Worm (Caenorhabditis elegans) whole organism, mixed stage, embryonic: ENCODE data around the gene Y110A2AR.1.

Source experiments
- M03D4.4 ChIP-seq: sonication (generic microtip); optimal IDR thresholded peaks from 2 replicates; lab custom pipeline; 2017; ENCODE audit warnings: mild to moderate bottlenecking, missing genetic modification characterization, missing compliant biosample characterization
- bed-3 ChIP-seq: fragments of 200-800 bp; sonication (Bioruptor generic); optimal IDR thresholded peaks from 3 replicates; lab custom pipeline; 2018; ENCODE audit warnings: mild to moderate bottlenecking, missing genetic modification characterization, moderate library complexity, missing compliant biosample characterization
- blmp-1 ChIP-seq: fragments of 150-350 bp; optimal IDR thresholded peaks from 2 replicates; lab custom pipeline; 2014; ENCODE audit warnings: missing biosample characterization, missing genetic modification characterization
- ceh-39 ChIP-seq: fragments of 150-350 bp; optimal IDR thresholded peaks from 2 replicates; lab custom pipeline; 2014; ENCODE audit warnings: missing biosample characterization, missing genetic modification characterization
- ceh-43 ChIP-seq: fragments of 200-800 bp; sonication (Bioruptor generic); optimal IDR thresholded peaks from 2 replicates; lab custom pipeline; 2018; ENCODE audit warnings: mild to moderate bottlenecking, missing genetic modification characterization, moderate library complexity, missing compliant biosample characterization
- ces-1 ChIP-seq: fragments of 150-350 bp; optimal IDR thresholded peaks from 2 replicates; lab custom pipeline; 2014; ENCODE audit warnings: missing biosample characterization, missing genetic modification reagents, missing genetic modification characterization
- cnd-1 ChIP-seq: fragments of 200-800 bp; sonication (Bioruptor generic); optimal IDR thresholded peaks from 2 replicates; lab custom pipeline; 2018; ENCODE audit warnings: mild to moderate bottlenecking, missing genetic modification characterization, missing compliant biosample characterization
- drap-1 ChIP-seq: fragments of 200-800 bp; sonication (Bioruptor generic); optimal IDR thresholded peaks from 3 replicates; lab custom pipeline; 2018; ENCODE audit warnings: mild to moderate bottlenecking, missing genetic modification characterization, missing compliant biosample characterization
- elt-1 ChIP-seq: sonication (generic microtip); optimal IDR thresholded peaks from 2 replicates; lab custom pipeline; 2017; ENCODE audit warnings: missing genetic modification characterization, mild to moderate bottlenecking, missing compliant biosample characterization, antibody characterized with exemption, moderate library complexity, borderline replicate concordance; ENCODE audit not compliant: insufficient read depth
- elt-3 ChIP-seq: fragments of 150-350 bp; optimal IDR thresholded peaks from 2 replicates; lab custom pipeline; 2014; ENCODE audit warnings: missing biosample characterization, missing genetic modification characterization
- flh-1 ChIP-seq: fragments of 200-800 bp; sonication (Bioruptor generic); optimal IDR thresholded peaks from 2 replicates; lab custom pipeline; 2018; ENCODE audit warnings: mild to moderate bottlenecking, missing genetic modification characterization, moderate library complexity, missing compliant biosample characterization
- ham-2 ChIP-seq: fragments of 200-800 bp; sonication (Bioruptor generic); optimal IDR thresholded peaks from 2 replicates; lab custom pipeline; 2018; ENCODE audit warnings: mild to moderate bottlenecking, missing genetic modification characterization, missing compliant biosample characterization
- hlh-1 ChIP-seq: fragments of 150-350 bp; optimal IDR thresholded peaks from 2 replicates; lab custom pipeline; 2014; ENCODE audit warnings: missing biosample characterization, missing genetic modification reagents, missing genetic modification characterization
- lin-13 ChIP-seq: fragments of 150-350 bp; optimal IDR thresholded peaks from 2 replicates; lab custom pipeline; 2014; ENCODE audit warnings: missing biosample characterization, missing genetic modification characterization
- lin-32 ChIP-seq: fragments of 200-800 bp; sonication (Bioruptor generic); optimal IDR thresholded peaks from 2 replicates; lab custom pipeline; 2018; ENCODE audit warnings: mild to moderate bottlenecking, missing genetic modification characterization, missing compliant biosample characterization
- lsy-2 ChIP-seq: fragments of 150-350 bp; optimal IDR thresholded peaks from 2 replicates; lab custom pipeline; 2014; ENCODE audit warnings: missing biosample characterization, missing genetic modification characterization
- mab-5 ChIP-seq: fragments of 150-350 bp; optimal IDR thresholded peaks from 2 replicates; lab custom pipeline; 2014; ENCODE audit warnings: missing biosample characterization, missing genetic modification characterization
- mep-1 ChIP-seq: fragments of 150-350 bp; optimal IDR thresholded peaks from 2 replicates; lab custom pipeline; 2017; ENCODE audit warnings: missing biosample characterization, missing genetic modification reagents, missing genetic modification characterization, inconsistent platforms
- mls-2 ChIP-seq: sonication (generic microtip); optimal IDR thresholded peaks from 2 replicates; lab custom pipeline; 2016; ENCODE audit warnings: mild to moderate bottlenecking, missing genetic modification characterization, moderate library complexity, missing compliant biosample characterization
- nhr-12 ChIP-seq: fragments of 150-350 bp; optimal IDR thresholded peaks from 2 replicates; lab custom pipeline; 2014; ENCODE audit warnings: missing biosample characterization, missing genetic modification characterization
- nhr-237 ChIP-seq: fragments of 150-350 bp; optimal IDR thresholded peaks from 2 replicates; lab custom pipeline; 2014; ENCODE audit warnings: missing biosample characterization, missing genetic modification characterization
- nhr-28 ChIP-seq: fragments of 150-350 bp; optimal IDR thresholded peaks from 2 replicates; lab custom pipeline; 2014; ENCODE audit warnings: missing biosample characterization, missing genetic modification characterization
- nhr-76 ChIP-seq: sonication (generic microtip); optimal IDR thresholded peaks from 2 replicates; lab custom pipeline; 2017; ENCODE audit warnings: missing biosample characterization, missing genetic modification characterization
- pha-4 ChIP-seq: fragments of 150-350 bp; optimal IDR thresholded peaks from 2 replicates; lab custom pipeline; 2018; ENCODE audit warnings: missing biosample characterization, missing genetic modification reagents, missing genetic modification characterization
- sem-2 ChIP-seq: fragments of 200-800 bp; sonication (Bioruptor generic); optimal IDR thresholded peaks from 2 replicates; lab custom pipeline; 2018; ENCODE audit warnings: mild to moderate bottlenecking, missing genetic modification characterization, missing compliant biosample characterization
- snpc-4 ChIP-seq: fragments of 150-350 bp; optimal IDR thresholded peaks from 2 replicates; lab custom pipeline; 2014; ENCODE audit warnings: missing biosample characterization, missing genetic modification characterization
- sptf-1 ChIP-seq: sonication (generic microtip); optimal IDR thresholded peaks from 2 replicates; lab custom pipeline; 2017; ENCODE audit warnings: mild to moderate bottlenecking, missing genetic modification characterization, moderate library complexity, missing compliant biosample characterization
- tbx-8 ChIP-seq: fragments of 200-800 bp; sonication (Bioruptor generic); optimal IDR thresholded peaks from 2 replicates; lab custom pipeline; 2018; ENCODE audit warnings: mild to moderate bottlenecking, missing genetic modification characterization, moderate library complexity, missing compliant biosample characterization
- unc-120 ChIP-seq: sonication (generic microtip); optimal IDR thresholded peaks from 2 replicates; lab custom pipeline; 2017; ENCODE audit warnings: missing genetic modification characterization, missing compliant biosample characterization; ENCODE audit not compliant: poor library complexity, severe bottlenecking
- unc-39 ChIP-seq: fragments of 150-350 bp; optimal IDR thresholded peaks from 2 replicates; lab custom pipeline; 2014; ENCODE audit warnings: missing biosample characterization, missing genetic modification characterization
- unc-62 ChIP-seq: fragments of 150-350 bp; optimal IDR thresholded peaks from 2 replicates; lab custom pipeline; 2014; ENCODE audit warnings: missing biosample characterization, missing genetic modification reagents, missing genetic modification characterization
- zip-8 ChIP-seq: fragments of 150-350 bp; optimal IDR thresholded peaks from 2 replicates; lab custom pipeline; 2014; ENCODE audit warnings: missing biosample characterization, missing genetic modification characterization
- ztf-11 ChIP-seq: fragments of 150-350 bp; optimal IDR thresholded peaks from 2 replicates; lab custom pipeline; 2014; ENCODE audit warnings: missing biosample characterization, missing genetic modification characterization

Y110A2AR.1 gene

DNA sequence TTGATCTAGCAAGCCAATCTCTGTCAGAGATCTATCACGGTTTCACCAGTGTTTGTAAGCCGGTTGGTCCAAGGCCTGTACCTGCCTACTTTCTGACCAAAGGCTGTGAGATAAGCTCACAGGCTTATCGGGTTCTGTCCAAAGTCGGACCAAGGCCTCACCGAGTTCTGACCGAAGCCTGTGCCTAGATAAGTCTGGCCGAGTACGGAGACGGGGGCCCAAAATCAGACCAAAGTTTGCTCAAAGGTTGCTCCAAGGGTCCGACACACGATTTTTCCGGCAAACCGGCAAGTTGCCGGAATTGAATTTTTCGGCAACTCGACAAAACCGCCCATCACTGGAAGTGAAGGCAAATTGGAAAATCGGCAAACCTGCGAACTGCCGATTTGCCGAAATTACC, 12.1 kb downstream of the Y110A2AR.1 start:
- no peak for TF ChIP-seq lin-13 (tag; lab: Kevin White, UChicago)
- TF ChIP-seq unc-62 (GFP tag; lab: Kevin White, UChicago): no peak
- TF ChIP-seq zip-8 (tag; lab: Kevin White, UChicago): no peak
- no peak for TF ChIP-seq ham-2 (GFP tag; lab: Kevin White, UChicago)
- no peak for TF ChIP-seq M03D4.4
- no peak for TF ChIP-seq snpc-4 (tag; lab: Kevin White, UChicago)
- TF ChIP-seq lin-32 (GFP tag; lab: Kevin White, UChicago): no peak
- no peak for TF ChIP-seq mep-1 (tag; lab: Kevin White, UChicago)
- no peak for TF ChIP-seq pha-4 (tag; lab: Kevin White, UChicago)
- TF ChIP-seq elt-3 (tag; lab: Kevin White, UChicago): no peak
- TF ChIP-seq ceh-39 (tag; lab: Kevin White, UChicago): no peak
- no peak for TF ChIP-seq lsy-2 (tag; lab: Kevin White, UChicago)
- no peak for TF ChIP-seq hlh-1 (tag; lab: Kevin White, UChicago)
- no peak for TF ChIP-seq sem-2 (GFP tag; lab: Kevin White, UChicago)
- TF ChIP-seq nhr-12: no peak
- no peak for TF ChIP-seq ceh-43 (GFP tag; lab: Kevin White, UChicago)

DNA sequence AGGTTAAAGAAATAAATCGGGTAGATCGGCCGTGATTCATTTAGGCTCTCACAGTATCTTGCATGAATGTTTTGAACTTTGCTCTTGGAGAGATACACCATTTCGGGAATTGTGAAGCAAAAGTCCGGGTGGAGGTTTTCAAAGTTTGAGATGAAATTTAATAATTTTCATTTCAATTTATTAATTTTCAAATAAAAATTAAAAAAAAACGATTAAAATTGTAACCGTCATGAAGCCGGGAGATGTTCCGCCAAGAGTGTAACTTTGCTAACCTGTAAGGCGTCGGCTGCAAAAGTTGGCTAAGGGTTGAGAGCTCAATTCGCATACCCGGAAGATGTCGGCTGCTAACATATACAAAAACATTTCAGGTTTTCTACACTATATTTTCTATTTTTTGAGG, 14.8 kb downstream of the Y110A2AR.1 start, which contains the start of gene irld-67:
irld-67 (minus strand) TSS at position 101 of the 400 bp plus-strand sequence.
- TF ChIP-seq elt-1: no peak
- no peak for TF ChIP-seq ham-2 (GFP tag; lab: Kevin White, UChicago)
- no peak for TF ChIP-seq unc-120 (tag; lab: Kevin White, UChicago)
- no peak for TF ChIP-seq snpc-4 (tag; lab: Kevin White, UChicago)

ce11 chrII:2937852-2938251, 18.3 kb downstream of the Y110A2AR.1 start, which contains the start of gene irld-65:
Gene irld-65, minus strand, starts transcription at chrII:2937952.
- TF ChIP-seq lsy-2 (tag; lab: Kevin White, UChicago): no peak
- no peak for TF ChIP-seq tbx-8 (GFP tag; lab: Kevin White, UChicago)
- no peak for TF ChIP-seq hlh-1 (tag; lab: Kevin White, UChicago)
- TF ChIP-seq mls-2 (tag; lab: Kevin White, UChicago): no peak
- no peak for TF ChIP-seq nhr-76 (tag; lab: Kevin White, UChicago)
- no peak for TF ChIP-seq lin-32 (GFP tag; lab: Kevin White, UChicago)
- no peak for TF ChIP-seq elt-3 (tag; lab: Kevin White, UChicago)
- no peak for TF ChIP-seq unc-62 (GFP tag; lab: Kevin White, UChicago)
- TF ChIP-seq ztf-11 (tag; lab: Kevin White, UChicago): no peak
- TF ChIP-seq drap-1 (GFP tag; lab: Kevin White, UChicago): no peak
- no peak for TF ChIP-seq sem-2 (GFP tag; lab: Kevin White, UChicago)
- no peak for TF ChIP-seq pha-4 (tag; lab: Kevin White, UChicago)
- TF ChIP-seq nhr-28 (tag; lab: Kevin White, UChicago): no peak
- no peak for TF ChIP-seq cnd-1 (tag; lab: Kevin White, UChicago)
- TF ChIP-seq unc-39 (tag; lab: Kevin White, UChicago): no peak
- TF ChIP-seq nhr-12: no peak

- no peak for TF ChIP-seq M03D4.4
- TF ChIP-seq lin-13 (tag; lab: Kevin White, UChicago): no peak
- no peak for TF ChIP-seq ztf-11 (tag; lab: Kevin White, UChicago)
- TF ChIP-seq blmp-1 (tag; lab: Kevin White, UChicago): no peak
- TF ChIP-seq lsy-2 (tag; lab: Kevin White, UChicago): no peak
- TF ChIP-seq nhr-237 (tag; lab: Kevin White, UChicago): no peak
- no peak for TF ChIP-seq snpc-4 (tag; lab: Kevin White, UChicago)
These were observed 20.2 kb downstream of the Y110A2AR.1 start for ce11 chrII:2939681-2940080.

- no peak for TF ChIP-seq ces-1 (GFP tag; lab: Kevin White, UChicago)
- TF ChIP-seq sem-2 (GFP tag; lab: Kevin White, UChicago): no peak
- TF ChIP-seq unc-39 (tag; lab: Kevin White, UChicago): no peak
- no peak for TF ChIP-seq ham-2 (GFP tag; lab: Kevin White, UChicago)
- no peak for TF ChIP-seq bed-3 (GFP tag; lab: Kevin White, UChicago)
- TF ChIP-seq sptf-1 (tag; lab: Kevin White, UChicago): no peak
- TF ChIP-seq mab-5 (tag; lab: Kevin White, UChicago): no peak
- no peak for TF ChIP-seq M03D4.4
- no peak for TF ChIP-seq nhr-237 (tag; lab: Kevin White, UChicago)
- no peak for TF ChIP-seq ztf-11 (tag; lab: Kevin White, UChicago)
- TF ChIP-seq mep-1 (tag; lab: Kevin White, UChicago): no peak
- TF ChIP-seq tbx-8 (GFP tag; lab: Kevin White, UChicago): no peak
- no peak for TF ChIP-seq flh-1 (GFP tag; lab: Kevin White, UChicago)
- no peak for TF ChIP-seq nhr-76 (tag; lab: Kevin White, UChicago)
- TF ChIP-seq snpc-4 (tag; lab: Kevin White, UChicago): no peak
- TF ChIP-seq zip-8 (tag; lab: Kevin White, UChicago): no peak
- no peak for TF ChIP-seq ceh-39 (tag; lab: Kevin White, UChicago)
- no peak for TF ChIP-seq blmp-1 (tag; lab: Kevin White, UChicago)
- no peak for TF ChIP-seq nhr-12
- TF ChIP-seq, all 35 proteins: peak for 0
These were observed 21.2 kb downstream of the Y110A2AR.1 start, which contains the start of gene irld-66 for ce11 chrII:2940747-2941146. Gene irld-66, minus strand, starts transcription at chrII:2940847.
